Worm (Caenorhabditis elegans) whole organism, mixed stage, embryonic: ENCODE measurements around the gene F09F9.5.

ENCODE experiments used
- ces-1 ChIP-seq: fragments of 150-350 bp; optimal IDR thresholded peaks from 2 replicates; lab custom pipeline; 2014; ENCODE audit warnings: missing biosample characterization, missing genetic modification reagents, missing genetic modification characterization
- elt-3 ChIP-seq: fragments of 150-350 bp; optimal IDR thresholded peaks from 2 replicates; lab custom pipeline; 2014; ENCODE audit warnings: missing biosample characterization, missing genetic modification characterization
- lsy-2 ChIP-seq: fragments of 150-350 bp; optimal IDR thresholded peaks from 2 replicates; lab custom pipeline; 2014; ENCODE audit warnings: missing biosample characterization, missing genetic modification characterization
- nhr-12 ChIP-seq: fragments of 150-350 bp; optimal IDR thresholded peaks from 2 replicates; lab custom pipeline; 2014; ENCODE audit warnings: missing biosample characterization, missing genetic modification characterization
- pha-4 ChIP-seq: fragments of 150-350 bp; optimal IDR thresholded peaks from 2 replicates; lab custom pipeline; 2018; ENCODE audit warnings: missing biosample characterization, missing genetic modification reagents, missing genetic modification characterization
- unc-39 ChIP-seq: fragments of 150-350 bp; optimal IDR thresholded peaks from 2 replicates; lab custom pipeline; 2014; ENCODE audit warnings: missing biosample characterization, missing genetic modification characterization
- unc-62 ChIP-seq: fragments of 150-350 bp; optimal IDR thresholded peaks from 2 replicates; lab custom pipeline; 2014; ENCODE audit warnings: missing biosample characterization, missing genetic modification reagents, missing genetic modification characterization
- ztf-11 ChIP-seq: fragments of 150-350 bp; optimal IDR thresholded peaks from 2 replicates; lab custom pipeline; 2014; ENCODE audit warnings: missing biosample characterization, missing genetic modification characterization

ce11 chrX:4154784-4155183 is 37.1 kb downstream of the F09F9.5 start:
- TF ChIP-seq pha-4 (tag; lab: Kevin White, UChicago): no peak
- TF ChIP-seq lsy-2: no peak
- TF ChIP-seq unc-39 (tag; lab: Kevin White, UChicago): no peak
- no peak for TF ChIP-seq elt-3 (tag; lab: Kevin White, UChicago)
- TF ChIP-seq unc-62 (GFP tag; lab: Kevin White, UChicago): no peak
- no peak for TF ChIP-seq ztf-11 (tag; lab: Kevin White, UChicago)
- no peak for TF ChIP-seq ces-1
- no peak for TF ChIP-seq nhr-12 (tag; lab: Kevin White, UChicago)
